Worm (Caenorhabditis elegans): ENCODE results near the gene ttr-10.
A peak's percentile ranks its signal among the peaks of the same experiment; 100 is the strongest.

ttr-10 gene

ce11 chrV:7587637-7588036 lies 33.9 kb upstream of the ttr-10 start, which contains the start of the genes F19F10.11 and C50E3.5 (continued):
- TF ChIP-seq lin-39 (tag; optimal IDR thresholded peaks at IDR 0.05) (no peak), isw-1 (GFP tag; IDR thresholded peaks at IDR 0.05) (peak; percentile 26), ces-1 (GFP tag; optimal IDR thresholded peaks at IDR 0.05) (no peak), ceh-63 (GFP tag; optimal IDR thresholded peaks at IDR 0.05) (no peak), lsy-2 (tag; optimal IDR thresholded peaks at IDR 0.05) (peak; percentile 71 to 74), grh-1 (GFP tag; IDR thresholded peaks at IDR 0.05) (peak; percentile 18; the same call in 1 of the 2 replicates), nhr-12 (tag; optimal IDR thresholded peaks at IDR 0.05) (no peak)

ce11 chrV:7580378-7580777 lies 26.7 kb upstream of the ttr-10 start, which contains the start of gene ets-6:
Gene ets-6 (minus strand): TSS chrV:7580546.
- TF ChIP-seq mep-1 (tag; optimal IDR thresholded peaks at IDR 0.05), result peak; percentile 72
- peak; percentile 21 for TF ChIP-seq snpc-4 (tag; optimal IDR thresholded peaks at IDR 0.05)
- TF ChIP-seq hpl-2 (GFP tag; optimal IDR thresholded peaks at IDR 0.05), result no peak
- no peak for TF ChIP-seq aly-2 (tag; optimal IDR thresholded peaks at IDR 0.05)
- TF ChIP-seq elt-2 (tag; optimal IDR thresholded peaks at IDR 0.05), result no peak
- TF ChIP-seq unc-30 (tag; optimal IDR thresholded peaks at IDR 0.05), result no peak
- TF ChIP-seq nhr-11 (tag; optimal IDR thresholded peaks at IDR 0.05), result no peak
- TF ChIP-seq mab-9 (GFP tag; IDR thresholded peaks at IDR 0.05), result no peak
- no peak for TF ChIP-seq isw-1 (GFP tag; IDR thresholded peaks at IDR 0.05)
- TF ChIP-seq unc-130 (tag; optimal IDR thresholded peaks at IDR 0.05), result no peak
- no peak for TF ChIP-seq sptf-1 (tag; optimal IDR thresholded peaks at IDR 0.05)
- TF ChIP-seq F16B12.6 (tag; optimal IDR thresholded peaks at IDR 0.05), result no peak
- no peak for TF ChIP-seq ces-1 (GFP tag; optimal IDR thresholded peaks at IDR 0.05)
- TF ChIP-seq tlp-1 (tag; optimal IDR thresholded peaks at IDR 0.05), result no peak
- no peak for TF ChIP-seq C04F5.9 (tag; optimal IDR thresholded peaks at IDR 0.05)
- TF ChIP-seq lin-35 (GFP tag; optimal IDR thresholded peaks at IDR 0.05), result peak; percentile 58 to 79
- TF ChIP-seq fkh-8 (tag; optimal IDR thresholded peaks at IDR 0.05), result no peak
- TF ChIP-seq nhr-90 (tag; optimal IDR thresholded peaks at IDR 0.05; ENCODE audit: poor library complexity), result peak; percentile 46
- peak; percentile 27 for TF ChIP-seq C16A3.4 (tag; optimal IDR thresholded peaks at IDR 0.05)
- TF ChIP-seq tbx-2 (tag; optimal IDR thresholded peaks at IDR 0.05), result peak; percentile 54
- TF ChIP-seq blmp-1 (tag; optimal IDR thresholded peaks at IDR 0.05), result peak; percentile 20
- TF ChIP-seq Y116A8C.19 (tag; optimal IDR thresholded peaks at IDR 0.05; ENCODE audit: borderline replicate concordance), result no peak
- TF ChIP-seq pax-3 (tag; optimal IDR thresholded peaks at IDR 0.05), result no peak
- TF ChIP-seq sup-37 (GFP tag; optimal IDR thresholded peaks at IDR 0.05), result no peak
- TF ChIP-seq pag-3 (tag; optimal IDR thresholded peaks at IDR 0.05; ENCODE audit: borderline replicate concordance, insufficient read depth), result no peak
- TF ChIP-seq nhr-77 (tag; optimal IDR thresholded peaks at IDR 0.05), result peak; percentile 60
- TF ChIP-seq lin-14 (GFP tag; optimal IDR thresholded peaks at IDR 0.05), result no peak
- no peak for TF ChIP-seq grh-1 (GFP tag; IDR thresholded peaks at IDR 0.05)
- no peak for TF ChIP-seq fkh-10 (GFP tag; optimal IDR thresholded peaks at IDR 0.05)
- no peak for TF ChIP-seq nhr-12 (tag; optimal IDR thresholded peaks at IDR 0.05)
- no peak for TF ChIP-seq ceh-90 (tag; optimal IDR thresholded peaks at IDR 0.05)
- no peak for TF ChIP-seq irx-1 (tag; optimal IDR thresholded peaks at IDR 0.05)
- TF ChIP-seq mdl-1 (tag; optimal IDR thresholded peaks at IDR 0.05), result no peak
- peak; percentile 37 for TF ChIP-seq fos-1 (tag; optimal IDR thresholded peaks at IDR 0.05)
- TF ChIP-seq zip-4 (GFP tag; optimal IDR thresholded peaks at IDR 0.05), result no peak
- no peak for TF ChIP-seq unc-98 (GFP tag; IDR thresholded peaks at IDR 0.05)
- peak; percentile 75 to 77 for TF ChIP-seq efl-1 (optimal IDR thresholded peaks at IDR 0.05)
- TF ChIP-seq efl-1 (GFP tag; optimal IDR thresholded peaks at IDR 0.05 in 1 of 2), result peak; percentile 67 to 96
- no peak for TF ChIP-seq egl-27 (tag; optimal IDR thresholded peaks at IDR 0.05)
- no peak for TF ChIP-seq egl-13 (tag; optimal IDR thresholded peaks at IDR 0.05)
- TF ChIP-seq ceh-82 (tag; optimal IDR thresholded peaks at IDR 0.05), result peak in 2 of 3 experiments; percentile 26 to 27
- TF ChIP-seq lsy-2 (tag; optimal IDR thresholded peaks at IDR 0.05), result peak; percentile 66 to 77
- no peak for TF ChIP-seq ama-1 (optimal IDR thresholded peaks at IDR 0.05)
- TF ChIP-seq nhr-84 (tag; optimal IDR thresholded peaks at IDR 0.05), result no peak
- TF ChIP-seq ceh-8 (GFP tag; optimal IDR thresholded peaks at IDR 0.05), result no peak
- TF ChIP-seq nhr-71 (tag; optimal IDR thresholded peaks at IDR 0.05), result peak; percentile 76
- TF ChIP-seq nhr-20 (tag; optimal IDR thresholded peaks at IDR 0.05), result peak; percentile 65
- TF ChIP-seq ceh-88 (GFP tag; IDR thresholded peaks at IDR 0.05), result no peak
- peak; percentile 39 to 65 (median 58) for TF ChIP-seq dpl-1 (GFP tag; optimal IDR thresholded peaks at IDR 0.05)
